Worm (Caenorhabditis elegans) whole organism, early embryonic: ENCODE data around the gene col-133.

Experiments used
- ama-1 ChIP-seq: fragments of 150-350 bp; optimal IDR thresholded peaks from 2 replicates; lab custom pipeline; 2014
- ceh-36 ChIP-seq: sonication (generic microtip); optimal IDR thresholded peaks from 2 replicates; lab custom pipeline; 2016; ENCODE audit warnings: missing genetic modification characterization, inconsistent platforms, missing compliant biosample characterization
- flt-1 ChIP-seq: fragments of 200-800 bp; sonication (Bioruptor generic); IDR thresholded peaks from 2 replicates; pipeline ENCODE4 v1.3.6; 2022; ENCODE audit warnings: missing genetic modification characterization, missing compliant biosample characterization
- hmg-4 ChIP-seq: fragments of 200-800 bp; sonication (Bioruptor generic); optimal IDR thresholded peaks from 2 replicates; lab custom pipeline; 2018; ENCODE audit warnings: mild to moderate bottlenecking, missing genetic modification characterization, missing compliant biosample characterization
- sea-1 ChIP-seq: fragments of 200-800 bp; sonication (Bioruptor generic); conservative IDR thresholded peaks from 2 replicates; pipeline ENCODE4 v1.3.6; 2022; ENCODE audit warnings: missing genetic modification characterization, missing compliant biosample characterization
- tbx-37 ChIP-seq: fragments of 200-800 bp; sonication (Bioruptor generic); conservative IDR thresholded peaks from 2 replicates; pipeline ENCODE4 v1.3.6; 2022; ENCODE audit warnings: missing genetic modification reagents, missing genetic modification characterization, missing compliant biosample characterization
- tra-4 ChIP-seq: sonication (generic microtip); optimal IDR thresholded peaks from 2 replicates; lab custom pipeline; 2017; ENCODE audit warnings: missing genetic modification characterization, missing compliant biosample characterization

DNA sequence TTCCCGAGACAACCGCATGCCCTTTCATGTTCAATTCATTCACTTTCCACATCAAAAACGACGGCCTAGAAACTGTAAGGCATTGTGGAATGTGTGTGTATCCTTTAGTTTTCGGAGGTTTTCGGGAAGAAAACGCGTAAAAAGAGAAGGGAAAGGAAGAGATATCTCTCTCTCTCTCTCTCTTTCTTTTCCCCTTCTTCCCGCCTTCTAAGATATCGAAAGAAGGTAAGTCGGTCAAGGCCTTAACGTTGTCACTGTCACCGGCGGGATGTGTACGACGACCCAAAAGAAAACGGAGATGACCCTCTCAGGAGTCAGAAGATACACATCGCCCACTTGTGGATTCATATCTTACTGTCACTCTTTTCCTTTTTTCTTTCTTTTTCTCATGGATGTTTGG, 9.4 kb downstream of the col-133 start:
- TF ChIP-seq tbx-37 (GFP tag; lab: Robert Waterston, UW) (no peak), ceh-36 (tag; lab: Kevin White, UChicago) (no peak), tra-4 (tag; lab: Kevin White, UChicago) (no peak), ama-1 (no peak), hmg-4 (GFP tag; lab: Kevin White, UChicago) (no peak), sea-1 (no peak), flt-1 (no peak)
